Fruit fly (Drosophila melanogaster): ENCODE measurements around the gene CG10096.

Gene CG10096

DNA sequence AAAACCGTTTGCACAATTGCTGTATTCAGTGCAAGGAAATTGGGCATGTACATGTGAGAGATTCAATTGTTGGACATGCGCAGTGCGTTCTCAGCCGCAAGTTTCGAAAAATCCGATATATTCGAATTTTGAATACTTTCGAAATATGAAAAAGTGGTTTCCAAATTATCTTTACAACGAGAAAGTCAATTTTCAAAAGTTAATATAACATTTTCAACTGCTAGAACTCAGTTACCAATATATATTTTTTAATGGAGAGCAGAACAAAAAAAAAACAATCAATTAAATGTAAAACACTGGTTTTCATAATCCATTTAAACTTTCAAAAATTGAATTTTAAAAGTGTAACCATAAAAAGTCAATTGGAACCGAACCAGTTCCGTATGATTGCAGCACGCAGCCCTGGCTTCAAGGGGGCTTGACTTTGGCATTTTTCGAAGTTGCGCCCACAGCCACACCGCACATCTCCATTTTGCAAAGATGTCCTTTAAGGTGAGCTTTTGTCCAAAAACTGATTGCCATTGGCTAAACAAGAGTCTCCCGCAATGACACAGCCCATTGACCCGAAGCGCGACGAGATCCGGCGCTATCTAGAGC lies 26.7 kb upstream of the CG10096 start, which contains the start of the genes Scgbeta and CG17202 (continued):
- no peak for TF ChIP-seq aop (GFP tag; IDR thresholded peaks at IDR 0.05)
- TF ChIP-seq CTCF (GFP tag; optimal IDR thresholded peaks at IDR 0.05) = no peak
- peak; percentile 27 for TF ChIP-seq CG17829 (tag; optimal IDR thresholded peaks at IDR 0.05)
- 0 out of 3 replicates have a peak, but pooled peaks have one; percentile 27 for TF ChIP-seq Dbx (GFP tag; IDR thresholded peaks at IDR 0.05)
- peak; percentile 32 for TF ChIP-seq Dek (tag; optimal IDR thresholded peaks at IDR 0.05)
- TF ChIP-seq CHES-1-like (GFP tag; optimal IDR thresholded peaks at IDR 0.05) = peak; percentile 21
- TF ChIP-seq CG6854 (GFP tag; optimal IDR thresholded peaks at IDR 0.05) = no peak
- no peak for TF ChIP-seq dmrt11E (tag; optimal IDR thresholded peaks at IDR 0.05)
- TF ChIP-seq Dp (GFP tag; optimal IDR thresholded peaks at IDR 0.05) = peak; percentile 66
- no peak for TF ChIP-seq CG4404 (GFP tag; IDR thresholded peaks at IDR 0.05)
- no peak for TF ChIP-seq tap (tag; optimal IDR thresholded peaks at IDR 0.05)
- TF ChIP-seq repo (GFP tag; optimal IDR thresholded peaks at IDR 0.05) = no peak
- TF ChIP-seq Xbp1 (GFP tag; optimal IDR thresholded peaks at IDR 0.05) = peak; percentile 41
- no peak for TF ChIP-seq CG10431 (GFP tag; optimal IDR thresholded peaks at IDR 0.05)
- TF ChIP-seq Optix (GFP tag; IDR thresholded peaks at IDR 0.05) = no peak
- no peak for TF ChIP-seq Dip2 (GFP tag; IDR thresholded peaks at IDR 0.05)
- peak; percentile 96 for TF ChIP-seq CG7928 (GFP tag; optimal IDR thresholded peaks at IDR 0.05)
- TF ChIP-seq sim (GFP tag; IDR thresholded peaks at IDR 0.05) = no peak
- peak; percentile 60 for TF ChIP-seq CG12391 (tag; optimal IDR thresholded peaks at IDR 0.05)
- no peak for TF ChIP-seq Six4 (GFP tag; optimal IDR thresholded peaks at IDR 0.05)
- no peak for TF ChIP-seq CG34224 (GFP tag; IDR thresholded peaks at IDR 0.05; ENCODE audit: partially characterized antibody)
- peak; percentile 2 for TF ChIP-seq CG11398 (GFP tag; optimal IDR thresholded peaks at IDR 0.05)
- no peak for TF ChIP-seq CG4730 (GFP tag; IDR thresholded peaks at IDR 0.05)
- TF ChIP-seq Dip3 (GFP tag; optimal IDR thresholded peaks at IDR 0.05) = no peak
- peak; percentile 59 for TF ChIP-seq CG2120 (GFP tag; optimal IDR thresholded peaks at IDR 0.05)
- peak; percentile 79 for TF ChIP-seq CG9797 (GFP tag; optimal IDR thresholded peaks at IDR 0.05)
- peak; percentile 40 for TF ChIP-seq CG34376 (GFP tag; optimal IDR thresholded peaks at IDR 0.05)
- no peak for TF ChIP-seq Vsx1 (GFP tag; optimal IDR thresholded peaks at IDR 0.05)
- peak; percentile 67 for TF ChIP-seq CG33213 (GFP tag; optimal IDR thresholded peaks at IDR 0.05)
- no peak for TF ChIP-seq CG6683 (GFP tag; optimal IDR thresholded peaks at IDR 0.05)
- peak; percentile 59 for TF ChIP-seq Sin3A (optimal IDR thresholded peaks at IDR 0.05)
- TF ChIP-seq HmgZ (tag; optimal IDR thresholded peaks at IDR 0.05) = peak; percentile 62
- peak in 1 of 2 experiments; percentile 11 for TF ChIP-seq crp (GFP tag; optimal IDR thresholded peaks at IDR 0.05)
- no peak for TF ChIP-seq D19B (GFP tag; optimal IDR thresholded peaks at IDR 0.05)
- peak; percentile 49 for TF ChIP-seq Ets65A (GFP tag)
- peak; percentile 56 for TF ChIP-seq CG9932 (GFP tag; IDR thresholded peaks at IDR 0.05)
- TF ChIP-seq TFAM (GFP tag; optimal IDR thresholded peaks at IDR 0.05) = no peak
- TF ChIP-seq wor (GFP tag; IDR thresholded peaks at IDR 0.05) = no peak
- TF ChIP-seq CG30020 (tag; optimal IDR thresholded peaks at IDR 0.05) = no peak
- no peak for TF ChIP-seq CG17361 (GFP tag; IDR thresholded peaks at IDR 0.05)
- no peak for TF ChIP-seq exex (tag; optimal IDR thresholded peaks at IDR 0.05)
- peak; percentile 35; the same call in 1 of the 2 replicates for TF ChIP-seq CG14014 (GFP tag; IDR thresholded peaks at IDR 0.05)
- no peak for TF ChIP-seq CG18476 (GFP tag; optimal IDR thresholded peaks at IDR 0.05)
- TF ChIP-seq CG11560 (tag; IDR thresholded peaks at IDR 0.05) = no peak
- TF ChIP-seq Taf1 (GFP tag; IDR thresholded peaks at IDR 0.05) = no peak
- no peak for TF ChIP-seq Lim3 (GFP tag; IDR thresholded peaks at IDR 0.05)
- no peak for TF ChIP-seq btn (GFP tag; optimal IDR thresholded peaks at IDR 0.05)
- TF ChIP-seq lilli (GFP tag; optimal IDR thresholded peaks at IDR 0.05) = peak; percentile 49
- TF ChIP-seq Elba2 (GFP tag; optimal IDR thresholded peaks at IDR 0.05) = no peak
- peak; percentile 25 for TF ChIP-seq CG8944 (GFP tag; optimal IDR thresholded peaks at IDR 0.05)
- no peak for TF ChIP-seq sens (GFP tag)
- no peak for TF ChIP-seq HLHmδ (GFP tag; optimal IDR thresholded peaks at IDR 0.05)
